Fruit fly (Drosophila melanogaster): ENCODE data around the gene CG33160.
A peak's percentile ranks its signal among the peaks of the same experiment; 100 is the strongest.

Gene CG33160

dm6 chr3L:3208895-3209294 lies 2.7 kb upstream of the CG33160 start, which contains the start of the genes CG32269 and CG32270:
TSS of gene CG32269 (minus strand) at chr3L:3208985.
TSS of gene CG32270 (minus strand) at chr3L:3208985.
- no peak for TF ChIP-seq CG17801 (GFP tag; optimal IDR thresholded peaks at IDR 0.05; ENCODE audit: partially characterized antibody)

- TF ChIP-seq CG17801 (GFP tag; optimal IDR thresholded peaks at IDR 0.05; ENCODE audit: partially characterized antibody), result no peak
Measured at dm6 chr3L:3205349-3205748, 814 bp downstream of the CG33160 start, which contains the start of gene CG32277. TSS of gene CG32277 (minus strand) at chr3L:3205449.

- no peak for TF ChIP-seq CG17801 (GFP tag; optimal IDR thresholded peaks at IDR 0.05; ENCODE audit: partially characterized antibody)
Measured at dm6 chr3L:3204348-3204747, 1.8 kb downstream of the CG33160 start, which contains the start of gene CG33159. TSS of gene CG33159 (minus strand) at chr3L:3204448.

- TF ChIP-seq CG17801 (GFP tag; optimal IDR thresholded peaks at IDR 0.05; ENCODE audit: partially characterized antibody), result no peak
Measured at dm6 chr3L:3203062-3203461, 3.1 kb downstream of the CG33160 start, which contains the start of gene CG32271. TSS of gene CG32271 (minus strand) at chr3L:3203162.

- TF ChIP-seq CG17801 (GFP tag; optimal IDR thresholded peaks at IDR 0.05; ENCODE audit: partially characterized antibody), result peak; percentile 89
Measured at dm6 chr3L:3198447-3199402, 7.4 kb downstream of the CG33160 start, which contains the start of the genes CG32276 and gry. TSS of gene CG32276 (minus strand) at chr3L:3199047. TSS of gene gry (plus strand) at chr3L:3199090.

- peak; percentile 58 for TF ChIP-seq CG17801 (GFP tag; optimal IDR thresholded peaks at IDR 0.05; ENCODE audit: partially characterized antibody)
Measured at dm6 chr3L:3197464-3197863, 8.7 kb downstream of the CG33160 start, which contains the start of gene CG14966. TSS of gene CG14966 (minus strand) at chr3L:3197631.

DNA sequence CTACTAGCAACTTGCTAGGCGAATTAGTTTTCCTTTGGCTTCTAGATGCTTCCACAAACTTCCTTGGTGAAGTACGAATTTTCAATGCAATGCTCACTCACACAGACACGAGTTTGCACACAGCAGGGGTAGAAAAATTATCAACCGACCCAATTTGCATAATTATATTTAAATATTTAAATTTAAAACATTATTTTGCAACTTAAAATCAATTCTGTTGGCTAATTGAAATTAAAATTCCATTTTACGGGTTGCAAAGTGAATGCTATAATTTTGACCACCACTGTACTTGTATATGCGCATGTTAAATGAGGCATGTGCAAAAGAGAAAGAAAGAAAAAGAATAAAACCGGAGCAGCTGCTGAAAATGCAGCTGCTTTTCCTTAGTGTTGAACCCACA lies 12.1 kb downstream of the CG33160 start:
- TF ChIP-seq CG17801 (GFP tag; optimal IDR thresholded peaks at IDR 0.05; ENCODE audit: partially characterized antibody), result peak; percentile 86

DNA sequence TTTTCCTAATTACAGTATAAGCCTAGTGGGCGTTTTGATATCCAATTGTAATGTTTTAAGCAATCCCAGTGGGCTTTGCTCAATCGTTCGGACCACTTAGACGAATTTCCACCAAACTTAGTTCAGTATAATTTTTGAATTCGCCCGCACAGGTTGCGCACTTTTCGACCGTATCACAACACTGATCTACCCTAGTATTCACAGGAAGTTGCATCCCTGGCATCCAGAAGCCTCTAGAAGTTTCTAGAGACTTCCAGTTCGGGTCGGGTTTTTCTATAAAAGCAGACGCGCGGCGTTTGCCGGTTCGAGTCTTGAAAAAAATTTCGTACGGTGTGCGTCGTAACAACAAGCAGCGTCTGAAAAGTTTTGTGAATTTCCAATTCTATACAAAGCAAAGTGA lies 13.3 kb downstream of the CG33160 start, which contains the start of gene Hsp83:
Gene Hsp83, plus strand, starts transcription at position 58 of the 400 bp plus-strand sequence.
- TF ChIP-seq CG17801 (GFP tag; optimal IDR thresholded peaks at IDR 0.05; ENCODE audit: partially characterized antibody), result peak; percentile 98

- no peak for TF ChIP-seq CG17801 (GFP tag; optimal IDR thresholded peaks at IDR 0.05; ENCODE audit: partially characterized antibody)
Measured at dm6 chr3L:3192333-3192894, 13.7 kb downstream of the CG33160 start, which contains the start of gene CG14965. TSS of gene CG14965 (minus strand) at chr3L:3192491.

dm6 chr3L:3189647-3190046 lies 16.5 kb downstream of the CG33160 start, which contains the start of the genes CG42525 and CG14958:
TSS of gene CG42525 (minus strand) at chr3L:3189747.
TSS of gene CG14958 (plus strand) at chr3L:3189978.
- no peak for TF ChIP-seq CG17801 (GFP tag; optimal IDR thresholded peaks at IDR 0.05; ENCODE audit: partially characterized antibody)

DNA sequence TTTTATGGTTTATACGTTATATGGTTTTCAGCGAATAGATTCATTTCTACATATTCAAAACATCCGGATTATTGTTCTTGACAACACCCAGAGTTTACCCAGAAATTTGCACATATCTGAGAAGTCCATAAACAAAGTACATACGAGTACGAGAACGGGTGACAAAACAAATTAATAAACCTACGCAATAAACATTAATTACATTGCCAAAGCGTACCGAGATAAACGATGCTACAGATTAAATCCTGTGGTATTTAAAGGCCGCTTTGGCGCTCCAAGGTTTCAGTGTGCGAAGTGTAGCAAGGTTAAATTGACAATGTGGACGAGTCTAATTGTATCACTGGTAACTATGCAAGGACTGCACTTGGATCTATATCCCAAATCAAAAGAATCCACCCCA lies 18.9 kb downstream of the CG33160 start, which contains the start of gene CG14957:
Gene CG14957, plus strand, starts transcription at position 301 of the 400 bp plus-strand sequence.
- no peak for TF ChIP-seq CG17801 (GFP tag; optimal IDR thresholded peaks at IDR 0.05; ENCODE audit: partially characterized antibody)

dm6 chr3L:3186364-3186763 lies 19.8 kb downstream of the CG33160 start, which contains the start of gene CG32284:
TSS of gene CG32284 (plus strand) at chr3L:3186664.
- no peak for TF ChIP-seq CG17801 (GFP tag; optimal IDR thresholded peaks at IDR 0.05; ENCODE audit: partially characterized antibody)

dm6 chr3L:3184104-3184503 lies 22.1 kb downstream of the CG33160 start, which contains the start of gene CG42494:
TSS of gene CG42494 (plus strand) at chr3L:3184404.
- TF ChIP-seq CG17801 (GFP tag; optimal IDR thresholded peaks at IDR 0.05; ENCODE audit: partially characterized antibody), result no peak

dm6 chr3L:3179474-3179873 lies 26.7 kb downstream of the CG33160 start:
- peak; percentile 92 for TF ChIP-seq CG17801 (GFP tag; optimal IDR thresholded peaks at IDR 0.05; ENCODE audit: partially characterized antibody)

DNA sequence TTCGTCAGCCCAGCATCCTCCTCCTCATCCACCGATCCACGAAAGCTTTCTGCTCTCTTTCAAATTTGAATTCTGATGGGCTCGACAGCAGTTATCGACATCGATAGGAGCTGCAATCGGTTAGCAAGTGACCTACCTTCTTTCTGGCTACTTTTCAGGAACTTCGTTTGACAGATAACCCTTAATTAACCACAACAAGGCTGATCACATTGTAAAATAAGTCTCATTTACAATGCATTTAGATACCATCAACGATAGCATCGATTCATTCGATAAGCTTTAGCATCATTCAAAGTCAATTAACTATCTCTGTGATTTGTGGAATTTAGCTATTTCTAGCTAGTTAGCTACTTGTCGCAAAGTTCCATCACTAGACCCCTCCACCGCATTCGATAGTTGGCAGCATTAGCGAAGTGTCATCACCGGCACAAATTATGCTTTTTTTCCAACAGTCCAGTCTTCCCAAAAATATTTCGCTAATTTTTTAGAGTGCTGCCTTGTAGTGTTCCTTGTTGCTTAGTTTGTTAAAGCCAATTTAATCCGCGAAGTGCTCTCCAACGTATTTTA lies 27.6 kb downstream of the CG33160 start, which contains the start of the genes MnM and Girdin:
Gene MnM, minus strand, starts transcription at position 51 of the 567 bp plus-strand sequence.
Gene Girdin, plus strand, starts transcription at position 401 of the 567 bp plus-strand sequence.
- no peak for TF ChIP-seq CG17801 (GFP tag; optimal IDR thresholded peaks at IDR 0.05; ENCODE audit: partially characterized antibody)
